Worm (Caenorhabditis elegans): Measurements from ENCODE around the gene F38E1.6.

- TF ChIP-seq mab-9 (GFP tag; IDR thresholded peaks at IDR 0.05) (no peak), dsc-1 (tag; optimal IDR thresholded peaks at IDR 0.05) (no peak), lin-39 (tag; optimal IDR thresholded peaks at IDR 0.05) (no peak), elt-3 (tag; optimal IDR thresholded peaks at IDR 0.05) (no peak), alr-1 (tag; optimal IDR thresholded peaks at IDR 0.05; ENCODE audit: borderline replicate concordance) (no peak), aha-1 (tag; optimal IDR thresholded peaks at IDR 0.05) (no peak), nhr-12 (tag; optimal IDR thresholded peaks at IDR 0.05) (no peak), egl-13 (tag; optimal IDR thresholded peaks at IDR 0.05) (no peak), skn-1 (tag; optimal IDR thresholded peaks at IDR 0.05) (no peak), lin-14 (GFP tag; optimal IDR thresholded peaks at IDR 0.05) (no peak), nhr-84 (tag; optimal IDR thresholded peaks at IDR 0.05) (no peak)
Measured at ce11 chrV:8379206-8379605, 19.3 kb downstream of the F38E1.6 start, which contains the start of gene F52E1.5.
